Worm (Caenorhabditis elegans) whole organism, L4/young adult: ENCODE data around the gene clec-180.
A peak's percentile ranks its signal among the peaks of the same experiment; 100 is the strongest.

ENCODE experiments used
- W03F9.2 ChIP-seq: fragments of 150-350 bp; optimal IDR thresholded peaks from 2 replicates; lab custom pipeline; 2014; ENCODE audit warnings: missing biosample characterization, missing genetic modification characterization
- dao-5 ChIP-seq: sonication (generic microtip); optimal IDR thresholded peaks from 2 replicates; lab custom pipeline; 2016; ENCODE audit warnings: missing genotype, missing genetic modification characterization, moderate library complexity, missing compliant biosample characterization
- him-1 ChIP-seq: sonication (generic microtip); optimal IDR thresholded peaks from 2 replicates; lab custom pipeline; 2016; ENCODE audit warnings: missing genotype, missing genetic modification reagents, missing genetic modification characterization, missing compliant biosample characterization

ce11 chrIV:7561614-7562142 is 7.0 kb upstream of the clec-180 start, which contains the start of gene ima-3:
- no peak for TF ChIP-seq him-1 (tag; lab: Kevin White, UChicago)
- no peak for TF ChIP-seq dao-5 (tag; lab: Kevin White, UChicago)
- peak; percentile 27 for TF ChIP-seq W03F9.2 (tag; lab: Kevin White, UChicago)
